Worm (Caenorhabditis elegans) whole organism, late embryonic: ENCODE data around the gene str-111.

Experiments
- C08G9.2 ChIP-seq: sonication (generic microtip); optimal IDR thresholded peaks from 2 replicates; lab custom pipeline; 2016; ENCODE audit warnings: mild to moderate bottlenecking, missing genetic modification characterization, moderate library complexity, missing compliant biosample characterization
- F13H6.1 ChIP-seq: sonication (generic microtip); optimal IDR thresholded peaks from 2 replicates; lab custom pipeline; 2016; ENCODE audit warnings: missing genetic modification characterization, missing compliant biosample characterization
- K02D7.2 ChIP-seq: sonication (generic microtip); optimal IDR thresholded peaks from 2 replicates; lab custom pipeline; 2017; ENCODE audit warnings: mild to moderate bottlenecking, missing genetic modification characterization, missing compliant biosample characterization
- K09A11.1 ChIP-seq: sonication (generic microtip); optimal IDR thresholded peaks from 2 replicates; lab custom pipeline; 2017; ENCODE audit warnings: antibody characterized with exemption, mild to moderate bottlenecking, missing genetic modification characterization, missing compliant biosample characterization; ENCODE audit not compliant: insufficient read depth
- ceh-14 ChIP-seq: sonication (generic microtip); optimal IDR thresholded peaks from 2 replicates; lab custom pipeline; 2016; ENCODE audit warnings: missing genotype, missing genetic modification characterization, missing compliant biosample characterization
- ceh-2 ChIP-seq: sonication (generic microtip); optimal IDR thresholded peaks from 2 replicates; lab custom pipeline; 2016; ENCODE audit warnings: missing genotype, missing genetic modification characterization, missing compliant biosample characterization
- ceh-22 ChIP-seq: sonication (generic microtip); optimal IDR thresholded peaks from 2 replicates; lab custom pipeline; 2017; ENCODE audit warnings: missing biosample characterization, missing genetic modification characterization
- ceh-31 ChIP-seq: sonication (generic microtip); optimal IDR thresholded peaks from 2 replicates; lab custom pipeline; 2016; ENCODE audit warnings: missing genetic modification characterization, missing compliant biosample characterization
- ceh-34 ChIP-seq: sonication (generic microtip); optimal IDR thresholded peaks from 2 replicates; lab custom pipeline; 2016; ENCODE audit warnings: mild to moderate bottlenecking, missing genetic modification characterization, missing compliant biosample characterization
- ceh-45 ChIP-seq: fragments of 200-800 bp; sonication (Bioruptor generic); IDR thresholded peaks from 2 replicates; pipeline ENCODE4 v1.3.6; 2022; ENCODE audit warnings: missing genetic modification reagents, missing genetic modification characterization, missing compliant biosample characterization
- ceh-48 ChIP-seq: sonication (generic microtip); optimal IDR thresholded peaks from 2 replicates; lab custom pipeline; 2016; ENCODE audit warnings: missing genetic modification characterization, inconsistent platforms, missing compliant biosample characterization
- ceh-6 ChIP-seq: fragments of 200-800 bp; sonication (Bioruptor generic); optimal IDR thresholded peaks from 2 replicates; lab custom pipeline; 2018; ENCODE audit warnings: mild to moderate bottlenecking, missing genetic modification characterization, missing compliant biosample characterization
- ceh-9 ChIP-seq: sonication (generic microtip); optimal IDR thresholded peaks from 2 replicates; lab custom pipeline; 2016; ENCODE audit warnings: mild to moderate bottlenecking, missing genetic modification characterization, inconsistent platforms, missing compliant biosample characterization
- che-1 ChIP-seq: sonication (generic microtip); optimal IDR thresholded peaks from 2 replicates; lab custom pipeline; 2016; ENCODE audit warnings: mild to moderate bottlenecking, missing genetic modification characterization, missing compliant biosample characterization
- eyg-1 ChIP-seq: sonication (generic microtip); optimal IDR thresholded peaks from 2 replicates; lab custom pipeline; 2016; ENCODE audit warnings: missing genotype, missing genetic modification characterization, missing compliant biosample characterization
- fax-1 ChIP-seq: sonication (generic microtip); optimal IDR thresholded peaks from 2 replicates; lab custom pipeline; 2016; ENCODE audit warnings: missing genotype, missing genetic modification characterization, missing compliant biosample characterization
- fkh-10 ChIP-seq: fragments of 150-350 bp; optimal IDR thresholded peaks from 2 replicates; lab custom pipeline; 2014; ENCODE audit warnings: missing biosample characterization, missing genetic modification reagents, missing genetic modification characterization
- fkh-6 ChIP-seq: sonication (generic microtip); optimal IDR thresholded peaks from 2 replicates; lab custom pipeline; 2016; ENCODE audit warnings: missing genetic modification characterization, missing compliant biosample characterization
- gmeb-2 ChIP-seq: sonication (generic microtip); optimal IDR thresholded peaks from 2 replicates; lab custom pipeline; 2016; ENCODE audit warnings: missing genetic modification characterization, inconsistent platforms, missing compliant biosample characterization
- hlh-13 ChIP-seq: fragments of 200-800 bp; sonication (Bioruptor generic); optimal IDR thresholded peaks from 2 replicates; lab custom pipeline; 2018; ENCODE audit warnings: mild to moderate bottlenecking, missing genetic modification characterization, missing compliant biosample characterization
- hlh-30 ChIP-seq: sonication (generic microtip); optimal IDR thresholded peaks from 2 replicates; lab custom pipeline; 2017; ENCODE audit warnings: antibody characterized with exemption, missing genetic modification characterization, missing compliant biosample characterization; ENCODE audit not compliant: insufficient read depth
- hlh-6 ChIP-seq: sonication (generic microtip); optimal IDR thresholded peaks from 2 replicates; lab custom pipeline; 2016; ENCODE audit warnings: missing genotype, missing genetic modification characterization, missing compliant biosample characterization
- hlh-8 ChIP-seq: sonication (generic microtip); optimal IDR thresholded peaks from 2 replicates; lab custom pipeline; 2016; ENCODE audit warnings: missing genotype, missing genetic modification characterization, missing compliant biosample characterization
- lim-6 ChIP-seq: sonication (generic microtip); optimal IDR thresholded peaks from 2 replicates; lab custom pipeline; 2016; ENCODE audit warnings: missing genetic modification characterization, missing compliant biosample characterization
- lin-11 ChIP-seq: fragments of 200-800 bp; sonication (Bioruptor generic); optimal IDR thresholded peaks from 2 replicates; lab custom pipeline; 2018; ENCODE audit warnings: mild to moderate bottlenecking, missing genetic modification characterization, missing compliant biosample characterization
- nfya-1 ChIP-seq: sonication (generic microtip); optimal IDR thresholded peaks from 2 replicates; lab custom pipeline; 2017; ENCODE audit warnings: missing genetic modification characterization, mild to moderate bottlenecking, missing compliant biosample characterization, antibody characterized with exemption, moderate library complexity
- nhr-11 ChIP-seq: fragments of 150-350 bp; optimal IDR thresholded peaks from 2 replicates; lab custom pipeline; 2014; ENCODE audit warnings: missing biosample characterization, missing genetic modification characterization
- npax-4 ChIP-seq: sonication (generic microtip); optimal IDR thresholded peaks from 2 replicates; lab custom pipeline; 2016; ENCODE audit warnings: missing genetic modification characterization, missing compliant biosample characterization
- pag-3 ChIP-seq: sonication (generic microtip); optimal IDR thresholded peaks from 2 replicates; lab custom pipeline; 2016; ENCODE audit warnings: missing compliant biosample characterization, missing genetic modification characterization, borderline replicate concordance
- pha-2 ChIP-seq: sonication (generic microtip); optimal IDR thresholded peaks from 2 replicates; lab custom pipeline; 2017; ENCODE audit warnings: mild to moderate bottlenecking, missing genetic modification characterization, missing compliant biosample characterization
- pha-4 ChIP-seq: fragments of 150-350 bp; optimal IDR thresholded peaks from 2 replicates; lab custom pipeline; 2018; ENCODE audit warnings: missing biosample characterization, missing genetic modification reagents, missing genetic modification characterization
- pqm-1 ChIP-seq: sonication (generic microtip); optimal IDR thresholded peaks from 2 replicates; lab custom pipeline; 2016; ENCODE audit warnings: missing genetic modification characterization, missing compliant biosample characterization
- pros-1 ChIP-seq: fragments of 150-350 bp; optimal IDR thresholded peaks from 2 replicates; lab custom pipeline; 2014; ENCODE audit warnings: missing biosample characterization, missing genetic modification reagents, missing genetic modification characterization
- rnt-1 ChIP-seq: sonication (generic microtip); optimal IDR thresholded peaks from 2 replicates; lab custom pipeline; 2016; ENCODE audit warnings: missing genetic modification characterization, missing compliant biosample characterization
- sox-2 ChIP-seq: fragments of 200-800 bp; sonication (Bioruptor generic); IDR thresholded peaks from 2 replicates; pipeline ENCODE4 v1.3.6; 2022; ENCODE audit warnings: missing genetic modification reagents, missing genetic modification characterization, missing compliant biosample characterization
- tbx-2 ChIP-seq: sonication (generic microtip); optimal IDR thresholded peaks from 2 replicates; lab custom pipeline; 2016; ENCODE audit warnings: missing genetic modification characterization, missing compliant biosample characterization
- ttx-3 ChIP-seq: sonication (generic microtip); optimal IDR thresholded peaks from 2 replicates; lab custom pipeline; 2016; ENCODE audit warnings: missing genetic modification reagents, missing genetic modification characterization, missing compliant biosample characterization
- unc-3 ChIP-seq, 2 experiments: fragments of 200-800 bp in 1 of 2; sonication (Bioruptor generic) in 1 of 2; sonication (generic microtip) in 1 of 2; conservative IDR thresholded peaks in 1 of 2; optimal IDR thresholded peaks in 1 of 2; 2 replicates each; pipeline versions ENCODE4 v1.3.6 to Lab custom; 2016 to 2022; ENCODE audit warnings: missing compliant biosample characterization in 2 of 2, missing genetic modification characterization in 2 of 2, missing genetic modification reagents in 1 of 2
- unc-42 ChIP-seq: sonication (generic microtip); optimal IDR thresholded peaks from 2 replicates; lab custom pipeline; 2016; ENCODE audit warnings: missing genotype, missing genetic modification characterization, missing compliant biosample characterization
- unc-55 ChIP-seq: sonication (generic microtip); optimal IDR thresholded peaks from 2 replicates; lab custom pipeline; 2017; ENCODE audit warnings: missing biosample characterization, missing genetic modification reagents, missing genetic modification characterization
- zip-5 ChIP-seq: sonication (generic microtip); optimal IDR thresholded peaks from 2 replicates; lab custom pipeline; 2016; ENCODE audit warnings: missing genetic modification characterization, missing compliant biosample characterization

str-111 gene

DNA sequence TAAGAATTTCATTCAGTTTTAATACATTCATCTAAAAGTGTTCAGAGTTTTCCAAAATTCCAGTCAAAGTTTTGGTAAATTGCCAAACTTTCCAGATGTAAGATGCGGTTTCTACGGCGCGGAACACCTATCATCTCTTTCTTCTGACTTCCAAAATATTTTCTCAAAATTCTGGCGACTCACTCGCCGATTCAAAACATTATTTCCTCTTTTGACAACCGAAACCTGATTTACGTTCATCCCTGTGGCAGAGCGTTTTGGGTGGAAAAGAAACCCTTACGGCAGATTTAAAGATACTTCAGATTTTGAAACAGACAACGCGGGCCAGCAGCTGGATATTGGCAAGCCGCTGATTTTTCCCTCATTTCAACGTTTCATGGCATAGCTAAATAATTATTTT, 29.1 kb upstream of the str-111 start, which contains the start of gene F11A5.5:
F11A5.5 (plus strand) TSS at position 301 of the 400 bp plus-strand sequence.
- TF ChIP-seq pros-1 (tag; lab: Kevin White, UChicago) (no peak), nfya-1 (tag; lab: Kevin White, UChicago) (no peak), K09A11.1 (tag; lab: Kevin White, UChicago) (no peak), hlh-30 (tag; lab: Kevin White, UChicago) (no peak), C08G9.2 (tag; lab: Kevin White, UChicago) (no peak), ceh-9 (tag; lab: Kevin White, UChicago) (no peak), ceh-6 (GFP tag; lab: Kevin White, UChicago) (no peak), pag-3 (no peak), lim-6 (tag; lab: Kevin White, UChicago) (no peak), hlh-13 (no peak), rnt-1 (no peak), che-1 (no peak), fkh-6 (tag; lab: Kevin White, UChicago) (no peak), fkh-10 (GFP tag; lab: Kevin White, UChicago) (no peak), ceh-45 (GFP tag; lab: Robert Waterston, UW) (no peak), F13H6.1 (tag; lab: Kevin White, UChicago) (no peak), tbx-2 (tag; lab: Kevin White, UChicago) (no peak)

DNA sequence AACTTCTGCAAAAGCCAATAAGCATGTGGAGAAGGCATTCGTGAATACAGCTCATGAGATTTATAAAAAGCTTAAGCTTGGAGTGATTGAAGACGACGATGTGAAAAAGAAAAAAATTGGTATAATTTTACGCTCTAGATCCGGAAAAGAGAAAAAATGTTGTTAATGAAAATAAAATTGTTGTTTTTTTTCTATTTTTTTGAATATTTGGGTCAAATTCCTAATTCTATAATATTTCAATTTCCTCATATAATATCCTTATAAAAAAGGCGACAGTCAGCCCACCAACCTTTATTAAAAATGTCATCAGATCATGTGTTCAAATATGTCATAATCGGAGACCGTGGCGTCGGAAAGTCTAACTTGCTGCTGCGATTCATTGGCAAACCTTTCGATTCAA, 26.5 kb upstream of the str-111 start, which contains the start of gene rabr-3:
rabr-3 (plus strand) TSS at position 301 of the 400 bp plus-strand sequence.
- no peak for TF ChIP-seq ceh-2 (tag; lab: Kevin White, UChicago)

DNA sequence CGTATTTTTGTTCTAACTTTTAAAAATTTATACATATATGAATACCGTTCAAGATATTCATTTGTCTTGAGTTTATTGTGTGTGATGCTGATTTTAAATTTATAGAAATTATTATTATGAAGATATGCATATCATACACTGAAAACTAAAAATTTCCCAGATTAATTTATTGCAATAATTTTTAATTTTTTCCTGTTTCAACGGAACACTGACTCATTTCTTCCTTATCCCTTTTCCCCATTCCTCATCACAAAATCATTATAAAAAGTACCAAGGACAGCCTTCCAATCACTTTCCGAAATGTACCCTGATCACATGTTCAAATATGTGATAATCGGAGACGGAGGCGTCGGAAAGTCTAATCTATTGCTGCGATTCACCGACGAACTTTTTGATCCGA, 25.7 kb upstream of the str-111 start, which contains the start of gene rabr-4:
rabr-4 (plus strand) TSS at position 301 of the 400 bp plus-strand sequence.
- no peak for TF ChIP-seq C08G9.2 (tag; lab: Kevin White, UChicago)
- no peak for TF ChIP-seq ceh-45 (GFP tag; lab: Robert Waterston, UW)
- no peak for TF ChIP-seq fkh-6 (tag; lab: Kevin White, UChicago)
- no peak for TF ChIP-seq unc-3 (GFP tag; conservative IDR thresholded peaks at IDR 0.05; lab: Robert Waterston, UW)
- no peak for TF ChIP-seq unc-3 (tag; optimal IDR thresholded peaks at IDR 0.05; lab: Kevin White, UChicago)
- no peak for TF ChIP-seq ceh-31 (tag; lab: Kevin White, UChicago)
- TF ChIP-seq ceh-34 (tag; lab: Kevin White, UChicago), result no peak
- no peak for TF ChIP-seq gmeb-2 (tag; lab: Kevin White, UChicago)
- no peak for TF ChIP-seq hlh-6 (tag; lab: Kevin White, UChicago)
- TF ChIP-seq pha-4 (tag; lab: Kevin White, UChicago), result no peak
- TF ChIP-seq lim-6 (tag; lab: Kevin White, UChicago), result no peak
- no peak for TF ChIP-seq fax-1 (tag; lab: Kevin White, UChicago)
- no peak for TF ChIP-seq pros-1 (tag; lab: Kevin White, UChicago)
- TF ChIP-seq ceh-14 (tag; lab: Kevin White, UChicago), result no peak
- TF ChIP-seq lin-11 (tag; lab: Kevin White, UChicago), result no peak
- no peak for TF ChIP-seq ceh-22 (tag; lab: Kevin White, UChicago)
- no peak for TF ChIP-seq hlh-13
- no peak for TF ChIP-seq K09A11.1 (tag; lab: Kevin White, UChicago)
- TF ChIP-seq npax-4 (tag; lab: Kevin White, UChicago), result no peak

DNA sequence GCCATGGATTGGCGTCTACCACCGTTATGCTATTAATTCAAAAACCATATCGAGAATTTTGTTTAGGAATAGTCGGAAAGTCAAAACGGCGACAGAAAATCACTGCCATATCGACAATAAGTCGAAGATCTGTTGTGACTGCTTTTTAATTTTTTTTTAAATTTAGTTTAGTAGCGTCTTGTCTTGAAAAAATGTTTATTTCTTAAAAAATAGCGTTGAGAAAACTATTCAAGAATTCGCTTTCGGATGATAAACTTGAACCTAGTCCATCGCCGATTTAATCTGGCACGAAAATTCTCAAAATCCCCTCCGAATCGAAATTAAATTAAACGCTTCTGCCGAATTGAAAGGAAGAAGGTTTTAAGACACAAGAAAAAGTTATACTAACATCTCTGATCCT, 23.2 kb upstream of the str-111 start, which contains the start of gene srh-279:
srh-279 (plus strand) TSS at position 301 of the 400 bp plus-strand sequence.
- TF ChIP-seq pha-2 (tag; lab: Kevin White, UChicago) (no peak), ttx-3 (tag; lab: Kevin White, UChicago) (no peak), hlh-8 (no peak), gmeb-2 (tag; lab: Kevin White, UChicago) (no peak), pqm-1 (tag; lab: Kevin White, UChicago) (no peak), K02D7.2 (no peak), fkh-10 (GFP tag; lab: Kevin White, UChicago) (no peak), sox-2 (GFP tag; lab: Robert Waterston, UW) (no peak), ceh-31 (tag; lab: Kevin White, UChicago) (no peak), unc-55 (GFP tag; lab: Kevin White, UChicago) (no peak), ceh-2 (tag; lab: Kevin White, UChicago) (no peak), lim-6 (tag; lab: Kevin White, UChicago) (no peak), ceh-22 (tag; lab: Kevin White, UChicago) (no peak), fax-1 (tag; lab: Kevin White, UChicago) (no peak), eyg-1 (tag; lab: Kevin White, UChicago) (no peak), npax-4 (tag; lab: Kevin White, UChicago) (no peak), ceh-48 (tag; lab: Kevin White, UChicago) (no peak), nhr-11 (tag; lab: Kevin White, UChicago) (no peak), unc-42 (tag; lab: Kevin White, UChicago) (no peak), zip-5 (tag; lab: Kevin White, UChicago) (no peak)
